Worm (Caenorhabditis elegans) whole organism, mixed stage, embryonic: Measurements from ENCODE around the gene srab-2.
A peak's percentile ranks its signal among the peaks of the same experiment; 100 is the strongest.

Experiments used
- M03D4.4 ChIP-seq: sonication (generic microtip); optimal IDR thresholded peaks from 2 replicates; lab custom pipeline; 2017; ENCODE audit warnings: mild to moderate bottlenecking, missing genetic modification characterization, missing compliant biosample characterization
- bed-3 ChIP-seq: fragments of 200-800 bp; sonication (Bioruptor generic); optimal IDR thresholded peaks from 3 replicates; lab custom pipeline; 2018; ENCODE audit warnings: mild to moderate bottlenecking, missing genetic modification characterization, moderate library complexity, missing compliant biosample characterization
- blmp-1 ChIP-seq: fragments of 150-350 bp; optimal IDR thresholded peaks from 2 replicates; lab custom pipeline; 2014; ENCODE audit warnings: missing biosample characterization, missing genetic modification characterization
- ceh-39 ChIP-seq: fragments of 150-350 bp; optimal IDR thresholded peaks from 2 replicates; lab custom pipeline; 2014; ENCODE audit warnings: missing biosample characterization, missing genetic modification characterization
- ceh-43 ChIP-seq: fragments of 200-800 bp; sonication (Bioruptor generic); optimal IDR thresholded peaks from 2 replicates; lab custom pipeline; 2018; ENCODE audit warnings: mild to moderate bottlenecking, missing genetic modification characterization, moderate library complexity, missing compliant biosample characterization
- ceh-83 ChIP-seq: fragments of 200-800 bp; sonication (Bioruptor generic); optimal IDR thresholded peaks from 2 replicates; lab custom pipeline; 2018; ENCODE audit warnings: mild to moderate bottlenecking, missing genetic modification characterization, missing compliant biosample characterization
- ces-1 ChIP-seq: fragments of 150-350 bp; optimal IDR thresholded peaks from 2 replicates; lab custom pipeline; 2014; ENCODE audit warnings: missing biosample characterization, missing genetic modification reagents, missing genetic modification characterization
- cnd-1 ChIP-seq: fragments of 200-800 bp; sonication (Bioruptor generic); optimal IDR thresholded peaks from 2 replicates; lab custom pipeline; 2018; ENCODE audit warnings: mild to moderate bottlenecking, missing genetic modification characterization, missing compliant biosample characterization
- drap-1 ChIP-seq: fragments of 200-800 bp; sonication (Bioruptor generic); optimal IDR thresholded peaks from 3 replicates; lab custom pipeline; 2018; ENCODE audit warnings: mild to moderate bottlenecking, missing genetic modification characterization, missing compliant biosample characterization
- elt-1 ChIP-seq: sonication (generic microtip); optimal IDR thresholded peaks from 2 replicates; lab custom pipeline; 2017; ENCODE audit warnings: missing genetic modification characterization, mild to moderate bottlenecking, missing compliant biosample characterization, antibody characterized with exemption, moderate library complexity, borderline replicate concordance; ENCODE audit not compliant: insufficient read depth
- elt-3 ChIP-seq: fragments of 150-350 bp; optimal IDR thresholded peaks from 2 replicates; lab custom pipeline; 2014; ENCODE audit warnings: missing biosample characterization, missing genetic modification characterization
- flh-1 ChIP-seq: fragments of 200-800 bp; sonication (Bioruptor generic); optimal IDR thresholded peaks from 2 replicates; lab custom pipeline; 2018; ENCODE audit warnings: mild to moderate bottlenecking, missing genetic modification characterization, moderate library complexity, missing compliant biosample characterization
- ham-2 ChIP-seq: fragments of 200-800 bp; sonication (Bioruptor generic); optimal IDR thresholded peaks from 2 replicates; lab custom pipeline; 2018; ENCODE audit warnings: mild to moderate bottlenecking, missing genetic modification characterization, missing compliant biosample characterization
- hlh-1 ChIP-seq: fragments of 150-350 bp; optimal IDR thresholded peaks from 2 replicates; lab custom pipeline; 2014; ENCODE audit warnings: missing biosample characterization, missing genetic modification reagents, missing genetic modification characterization
- lin-13 ChIP-seq: fragments of 150-350 bp; optimal IDR thresholded peaks from 2 replicates; lab custom pipeline; 2014; ENCODE audit warnings: missing biosample characterization, missing genetic modification characterization
- lin-32 ChIP-seq: fragments of 200-800 bp; sonication (Bioruptor generic); optimal IDR thresholded peaks from 2 replicates; lab custom pipeline; 2018; ENCODE audit warnings: mild to moderate bottlenecking, missing genetic modification characterization, missing compliant biosample characterization
- lsy-2 ChIP-seq: fragments of 150-350 bp; optimal IDR thresholded peaks from 2 replicates; lab custom pipeline; 2014; ENCODE audit warnings: missing biosample characterization, missing genetic modification characterization
- mab-5 ChIP-seq: fragments of 150-350 bp; optimal IDR thresholded peaks from 2 replicates; lab custom pipeline; 2014; ENCODE audit warnings: missing biosample characterization, missing genetic modification characterization
- mep-1 ChIP-seq: fragments of 150-350 bp; optimal IDR thresholded peaks from 2 replicates; lab custom pipeline; 2017; ENCODE audit warnings: missing biosample characterization, missing genetic modification reagents, missing genetic modification characterization, inconsistent platforms
- mls-2 ChIP-seq: sonication (generic microtip); optimal IDR thresholded peaks from 2 replicates; lab custom pipeline; 2016; ENCODE audit warnings: mild to moderate bottlenecking, missing genetic modification characterization, moderate library complexity, missing compliant biosample characterization
- nhr-12 ChIP-seq: fragments of 150-350 bp; optimal IDR thresholded peaks from 2 replicates; lab custom pipeline; 2014; ENCODE audit warnings: missing biosample characterization, missing genetic modification characterization
- nhr-2 ChIP-seq: fragments of 150-350 bp; optimal IDR thresholded peaks from 2 replicates; lab custom pipeline; 2014; ENCODE audit warnings: missing biosample characterization, missing genetic modification characterization
- nhr-28 ChIP-seq: fragments of 150-350 bp; optimal IDR thresholded peaks from 2 replicates; lab custom pipeline; 2014; ENCODE audit warnings: missing biosample characterization, missing genetic modification characterization
- nhr-76 ChIP-seq: sonication (generic microtip); optimal IDR thresholded peaks from 2 replicates; lab custom pipeline; 2017; ENCODE audit warnings: missing biosample characterization, missing genetic modification characterization
- pha-4 ChIP-seq: fragments of 150-350 bp; optimal IDR thresholded peaks from 2 replicates; lab custom pipeline; 2018; ENCODE audit warnings: missing biosample characterization, missing genetic modification reagents, missing genetic modification characterization
- sem-2 ChIP-seq: fragments of 200-800 bp; sonication (Bioruptor generic); optimal IDR thresholded peaks from 2 replicates; lab custom pipeline; 2018; ENCODE audit warnings: mild to moderate bottlenecking, missing genetic modification characterization, missing compliant biosample characterization
- snpc-4 ChIP-seq: fragments of 150-350 bp; optimal IDR thresholded peaks from 2 replicates; lab custom pipeline; 2014; ENCODE audit warnings: missing biosample characterization, missing genetic modification characterization
- sptf-1 ChIP-seq: sonication (generic microtip); optimal IDR thresholded peaks from 2 replicates; lab custom pipeline; 2017; ENCODE audit warnings: mild to moderate bottlenecking, missing genetic modification characterization, moderate library complexity, missing compliant biosample characterization
- tbx-8 ChIP-seq: fragments of 200-800 bp; sonication (Bioruptor generic); optimal IDR thresholded peaks from 2 replicates; lab custom pipeline; 2018; ENCODE audit warnings: mild to moderate bottlenecking, missing genetic modification characterization, moderate library complexity, missing compliant biosample characterization
- unc-120 ChIP-seq: sonication (generic microtip); optimal IDR thresholded peaks from 2 replicates; lab custom pipeline; 2017; ENCODE audit warnings: missing genetic modification characterization, missing compliant biosample characterization; ENCODE audit not compliant: poor library complexity, severe bottlenecking
- unc-39 ChIP-seq: fragments of 150-350 bp; optimal IDR thresholded peaks from 2 replicates; lab custom pipeline; 2014; ENCODE audit warnings: missing biosample characterization, missing genetic modification characterization
- unc-62 ChIP-seq: fragments of 150-350 bp; optimal IDR thresholded peaks from 2 replicates; lab custom pipeline; 2014; ENCODE audit warnings: missing biosample characterization, missing genetic modification reagents, missing genetic modification characterization
- zip-8 ChIP-seq: fragments of 150-350 bp; optimal IDR thresholded peaks from 2 replicates; lab custom pipeline; 2014; ENCODE audit warnings: missing biosample characterization, missing genetic modification characterization
- ztf-11 ChIP-seq: fragments of 150-350 bp; optimal IDR thresholded peaks from 2 replicates; lab custom pipeline; 2014; ENCODE audit warnings: missing biosample characterization, missing genetic modification characterization

Gene srab-2

ce11 chrV:5104934-5105333 is at the start of gene srab-2:
srab-2 (minus strand) TSS chrV:5105034.
- TF ChIP-seq sptf-1 (tag; lab: Kevin White, UChicago), result no peak
- TF ChIP-seq ztf-11, result no peak
- TF ChIP-seq mep-1, result no peak
- TF ChIP-seq zip-8, result no peak
- no peak for TF ChIP-seq pha-4 (tag; lab: Kevin White, UChicago)
- TF ChIP-seq nhr-2 (tag; lab: Kevin White, UChicago), result no peak
- TF ChIP-seq hlh-1, result no peak
- TF ChIP-seq lin-32 (GFP tag; lab: Kevin White, UChicago), result no peak
- TF ChIP-seq blmp-1, result no peak
- no peak for TF ChIP-seq ceh-39 (tag; lab: Kevin White, UChicago)
- no peak for TF ChIP-seq unc-120 (tag; lab: Kevin White, UChicago)
- TF ChIP-seq elt-3 (tag; lab: Kevin White, UChicago), result no peak
- TF ChIP-seq sem-2, result no peak
- no peak for TF ChIP-seq nhr-76
- no peak for TF ChIP-seq bed-3 (GFP tag; lab: Kevin White, UChicago)
- TF ChIP-seq ceh-43, result no peak
- TF ChIP-seq ham-2 (GFP tag; lab: Kevin White, UChicago), result no peak
- no peak for TF ChIP-seq lsy-2 (tag; lab: Kevin White, UChicago)
- TF ChIP-seq M03D4.4 (tag; lab: Kevin White, UChicago), result no peak
- no peak for TF ChIP-seq cnd-1 (tag; lab: Kevin White, UChicago)

DNA sequence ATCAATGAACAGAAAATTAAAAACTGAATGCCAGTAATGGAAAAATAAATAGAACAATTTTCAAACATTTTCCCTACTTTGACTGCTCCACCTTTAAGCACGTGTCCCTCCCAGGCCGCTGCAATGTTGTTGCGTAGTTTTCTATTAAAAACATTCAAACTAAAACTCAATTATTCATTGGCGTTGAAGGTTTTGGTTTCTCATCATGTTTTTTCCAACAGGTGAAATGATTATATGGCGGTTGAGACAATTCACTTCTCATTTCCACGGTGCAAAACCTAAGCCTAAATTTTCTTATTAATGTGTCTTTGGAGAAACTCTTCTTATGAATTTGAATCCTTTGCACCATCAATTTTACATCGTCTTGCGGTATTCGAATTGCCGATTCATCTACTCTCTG is 46.0 kb upstream of the srab-2 start, which contains the start of gene srh-130:
Gene srh-130 (plus strand): TSS at position 301 of the 400 bp plus-strand sequence.
- TF ChIP-seq lin-32 (GFP tag; lab: Kevin White, UChicago), result no peak
- no peak for TF ChIP-seq tbx-8 (GFP tag; lab: Kevin White, UChicago)
- TF ChIP-seq ztf-11, result no peak
- TF ChIP-seq unc-39, result no peak
- no peak for TF ChIP-seq drap-1
- no peak for TF ChIP-seq cnd-1 (tag; lab: Kevin White, UChicago)
- TF ChIP-seq nhr-2 (tag; lab: Kevin White, UChicago), result no peak
- TF ChIP-seq lsy-2 (tag; lab: Kevin White, UChicago), result no peak
- no peak for TF ChIP-seq blmp-1
- no peak for TF ChIP-seq ceh-83
- no peak for TF ChIP-seq lin-13 (tag; lab: Kevin White, UChicago)
- TF ChIP-seq unc-62, result no peak
- no peak for TF ChIP-seq mep-1
- TF ChIP-seq flh-1 (GFP tag; lab: Kevin White, UChicago), result no peak
- no peak for TF ChIP-seq unc-120 (tag; lab: Kevin White, UChicago)
- TF ChIP-seq ceh-43, result no peak
- no peak for TF ChIP-seq zip-8
- TF ChIP-seq nhr-76, result no peak
- no peak for TF ChIP-seq sptf-1 (tag; lab: Kevin White, UChicago)
- TF ChIP-seq mab-5 (tag; lab: Kevin White, UChicago), result no peak

ce11 chrV:5146394-5146793 is 41.6 kb upstream of the srab-2 start, which contains the start of gene F14F9.6:
F14F9.6 (minus strand) TSS chrV:5146494.
- TF ChIP-seq mls-2 (no peak), ztf-11 (no peak), nhr-2 (tag; lab: Kevin White, UChicago) (no peak), unc-62 (no peak), bed-3 (GFP tag; lab: Kevin White, UChicago) (no peak), sptf-1 (tag; lab: Kevin White, UChicago) (no peak), mab-5 (tag; lab: Kevin White, UChicago) (no peak), cnd-1 (tag; lab: Kevin White, UChicago) (no peak), flh-1 (GFP tag; lab: Kevin White, UChicago) (no peak), tbx-8 (GFP tag; lab: Kevin White, UChicago) (no peak), drap-1 (no peak), ceh-39 (tag; lab: Kevin White, UChicago) (no peak)

DNA sequence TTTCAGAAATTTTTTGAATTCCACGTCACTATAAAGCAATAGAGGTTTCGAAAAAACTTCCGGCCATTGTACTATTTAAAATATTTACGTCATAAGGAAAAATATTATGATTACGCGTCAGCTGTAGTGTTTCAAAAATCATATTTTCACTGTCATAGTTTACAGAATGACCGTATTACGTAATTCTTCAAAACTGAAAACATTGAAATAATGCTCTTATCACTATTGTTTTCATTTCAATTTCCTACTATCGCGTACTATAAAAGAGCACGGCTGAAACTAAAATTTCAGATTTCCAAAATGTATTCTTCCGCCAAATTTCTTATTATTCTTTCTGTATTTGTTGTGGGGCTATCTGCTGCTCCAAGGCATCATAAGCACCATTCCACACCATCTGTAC is 39.7 kb upstream of the srab-2 start, which contains the start of gene F14F9.2:
Gene F14F9.2 (plus strand): TSS at position 301 of the 400 bp plus-strand sequence.
- TF ChIP-seq zip-8 (peak; percentile 73), nhr-12 (tag; lab: Kevin White, UChicago) (no peak)

- TF ChIP-seq drap-1 (no peak), nhr-76 (no peak), ceh-83 (no peak), lin-13 (tag; lab: Kevin White, UChicago) (no peak), ceh-39 (tag; lab: Kevin White, UChicago) (no peak), bed-3 (GFP tag; lab: Kevin White, UChicago) (no peak), ceh-43 (no peak), blmp-1 (no peak), snpc-4 (tag; lab: Kevin White, UChicago) (no peak), elt-1 (no peak), elt-3 (tag; lab: Kevin White, UChicago) (no peak), lin-32 (GFP tag; lab: Kevin White, UChicago) (no peak), unc-62 (no peak), ces-1 (GFP tag; lab: Kevin White, UChicago) (no peak), zip-8 (no peak), mab-5 (tag; lab: Kevin White, UChicago) (no peak), nhr-28 (tag; lab: Kevin White, UChicago) (no peak), sptf-1 (tag; lab: Kevin White, UChicago) (no peak)
These were observed 39.0 kb upstream of the srab-2 start, which contains the start of gene srh-129 for ce11 chrV:5143785-5144184. srh-129 (minus strand) TSS chrV:5143885.
